Worm (Caenorhabditis elegans) whole organism, L1 larva: ENCODE measurements around the gene ipla-1.
A peak's percentile ranks its signal among the peaks of the same experiment; 100 is the strongest.

Source experiments
- blmp-1 ChIP-seq: fragments of 150-350 bp; optimal IDR thresholded peaks from 2 replicates; lab custom pipeline; 2014; ENCODE audit warnings: missing biosample characterization, missing genetic modification characterization
- ceh-63 ChIP-seq: fragments of 200-800 bp; sonication (Bioruptor generic); optimal IDR thresholded peaks from 2 replicates; lab custom pipeline; 2018; ENCODE audit warnings: mild to moderate bottlenecking, missing genetic modification characterization, missing compliant biosample characterization
- ceh-82 ChIP-seq, 3 experiments: fragments of 150-350 bp in 1 of 3; sonication (generic microtip) in 2 of 3; optimal IDR thresholded peaks; 2 replicates each; lab custom pipeline; 2014 to 2017; ENCODE audit warnings: missing biosample characterization in 3 of 3, missing genetic modification characterization in 3 of 3
- ceh-88 ChIP-seq: fragments of 200-800 bp; sonication (Bioruptor generic); IDR thresholded peaks from 2 replicates; pipeline ENCODE4 v1.3.6; 2022; ENCODE audit warnings: missing genetic modification characterization, missing compliant biosample characterization
- dsc-1 ChIP-seq: sonication (generic microtip); optimal IDR thresholded peaks from 2 replicates; lab custom pipeline; 2016; ENCODE audit warnings: mild to moderate bottlenecking, missing genetic modification characterization, missing compliant biosample characterization
- elt-2 ChIP-seq: sonication (generic microtip); optimal IDR thresholded peaks from 2 replicates; lab custom pipeline; 2016; ENCODE audit warnings: missing genetic modification characterization, mild to moderate bottlenecking, inconsistent platforms, missing compliant biosample characterization, missing genetic modification reagents
- elt-3 ChIP-seq, 6 experiments: fragments of 150-350 bp in 1 of 6; sonication (generic microtip); optimal IDR thresholded peaks; 2 replicates each; lab custom pipeline; 2017 to 2018; ENCODE audit warnings: missing biosample characterization in 6 of 6, missing genetic modification characterization in 6 of 6, inconsistent platforms in 1 of 6
- ets-5 ChIP-seq: fragments of 200-800 bp; sonication (Bioruptor generic); IDR thresholded peaks from 2 replicates; pipeline ENCODE4 v1.3.6; 2022; ENCODE audit warnings: missing genetic modification characterization, missing compliant biosample characterization
- fkh-4 ChIP-seq: sonication (generic microtip); optimal IDR thresholded peaks from 2 replicates; lab custom pipeline; 2016; ENCODE audit warnings: missing compliant biosample characterization, missing genetic modification characterization, borderline replicate concordance
- fos-1 ChIP-seq: fragments of 150-350 bp; optimal IDR thresholded peaks from 2 replicates; lab custom pipeline; 2014; ENCODE audit warnings: missing biosample characterization, missing genetic modification characterization
- hlh-17 ChIP-seq: fragments of 200-800 bp; sonication (Bioruptor generic); optimal IDR thresholded peaks from 2 replicates; lab custom pipeline; 2018; ENCODE audit warnings: missing genetic modification characterization, mild to moderate bottlenecking, missing compliant biosample characterization, moderate library complexity, borderline replicate concordance
- hlh-4 ChIP-seq: sonication (generic microtip); optimal IDR thresholded peaks from 2 replicates; lab custom pipeline; 2016; ENCODE audit warnings: mild to moderate bottlenecking, missing genetic modification characterization, missing compliant biosample characterization
- hpl-2 ChIP-seq: fragments of 150-350 bp; optimal IDR thresholded peaks from 2 replicates; lab custom pipeline; 2014; ENCODE audit warnings: missing biosample characterization, missing genetic modification reagents, missing genetic modification characterization
- lin-13 ChIP-seq: fragments of 150-350 bp; optimal IDR thresholded peaks from 2 replicates; lab custom pipeline; 2014; ENCODE audit warnings: missing biosample characterization, missing genetic modification reagents, missing genetic modification characterization
- lin-14 ChIP-seq: fragments of 200-800 bp; sonication (Bioruptor generic); optimal IDR thresholded peaks from 2 replicates; lab custom pipeline; 2018; ENCODE audit warnings: mild to moderate bottlenecking, missing genetic modification characterization, moderate library complexity, missing compliant biosample characterization
- lin-35 ChIP-seq, 2 experiments: fragments of 150-350 bp; optimal IDR thresholded peaks; 2 replicates each; lab custom pipeline; 2014; ENCODE audit warnings: missing biosample characterization in 2 of 2, missing genetic modification characterization in 2 of 2, missing genetic modification reagents in 2 of 2
- lin-39 ChIP-seq: fragments of 150-350 bp; optimal IDR thresholded peaks from 2 replicates; lab custom pipeline; 2014; ENCODE audit warnings: missing biosample characterization, missing genetic modification reagents, missing genetic modification characterization
- lir-3 ChIP-seq: sonication (generic microtip); optimal IDR thresholded peaks from 2 replicates; lab custom pipeline; 2016; ENCODE audit warnings: mild to moderate bottlenecking, missing genetic modification characterization, moderate library complexity, missing compliant biosample characterization; ENCODE audit not compliant: poor library complexity
- lsy-2 ChIP-seq, 2 experiments: fragments of 150-350 bp; optimal IDR thresholded peaks; 2 replicates each; lab custom pipeline; 2014; ENCODE audit warnings: missing biosample characterization in 2 of 2, missing genetic modification characterization in 2 of 2
- mep-1 ChIP-seq: fragments of 150-350 bp; optimal IDR thresholded peaks from 2 replicates; lab custom pipeline; 2014; ENCODE audit warnings: missing biosample characterization, missing genetic modification characterization
- nhr-12 ChIP-seq: sonication (generic microtip); optimal IDR thresholded peaks from 2 replicates; lab custom pipeline; 2017; ENCODE audit warnings: missing biosample characterization, missing genetic modification characterization
- nhr-20 ChIP-seq: sonication (generic microtip); optimal IDR thresholded peaks from 2 replicates; lab custom pipeline; 2016; ENCODE audit warnings: mild to moderate bottlenecking, missing genetic modification characterization, missing compliant biosample characterization
- nhr-237 ChIP-seq: fragments of 150-350 bp; optimal IDR thresholded peaks from 2 replicates; lab custom pipeline; 2014; ENCODE audit warnings: missing biosample characterization, missing genetic modification characterization
- nhr-76 ChIP-seq: sonication (generic microtip); optimal IDR thresholded peaks from 2 replicates; lab custom pipeline; 2017; ENCODE audit warnings: missing biosample characterization, missing genetic modification characterization
- nhr-77 ChIP-seq: fragments of 150-350 bp; optimal IDR thresholded peaks from 2 replicates; lab custom pipeline; 2014; ENCODE audit warnings: missing biosample characterization, missing genetic modification characterization
- nhr-85 ChIP-seq: sonication (generic microtip); peaks from one replicate; lab custom pipeline; 2016; ENCODE audit warnings: missing genetic modification characterization, inconsistent platforms, missing compliant biosample characterization
- nhr-90 ChIP-seq: sonication (generic microtip); optimal IDR thresholded peaks from 2 replicates; lab custom pipeline; 2016; ENCODE audit warnings: mild to moderate bottlenecking, missing genetic modification characterization, missing compliant biosample characterization; ENCODE audit not compliant: poor library complexity
- pqm-1 ChIP-seq: sonication (generic microtip); optimal IDR thresholded peaks from 3 replicates; lab custom pipeline; 2017; ENCODE audit warnings: missing biosample characterization, missing genetic modification characterization
- rnt-1 ChIP-seq: sonication (generic microtip); optimal IDR thresholded peaks from 2 replicates; lab custom pipeline; 2016; ENCODE audit warnings: mild to moderate bottlenecking, missing genetic modification characterization, moderate library complexity, missing compliant biosample characterization
- snpc-4 ChIP-seq: fragments of 150-350 bp; optimal IDR thresholded peaks from 2 replicates; lab custom pipeline; 2014; ENCODE audit warnings: missing biosample characterization, missing genetic modification characterization
- snu-23 ChIP-seq: sonication (generic microtip); optimal IDR thresholded peaks from 2 replicates; lab custom pipeline; 2016; ENCODE audit warnings: missing genetic modification characterization, missing compliant biosample characterization
- sptf-1 ChIP-seq: fragments of 150-350 bp; optimal IDR thresholded peaks from 2 replicates; lab custom pipeline; 2014; ENCODE audit warnings: missing biosample characterization, missing genetic modification characterization
- sup-37 ChIP-seq: fragments of 200-800 bp; sonication (Bioruptor generic); optimal IDR thresholded peaks from 2 replicates; lab custom pipeline; 2018; ENCODE audit warnings: mild to moderate bottlenecking, missing genetic modification characterization, missing compliant biosample characterization
- tbx-2 ChIP-seq: sonication (generic microtip); optimal IDR thresholded peaks from 2 replicates; lab custom pipeline; 2016; ENCODE audit warnings: missing genetic modification characterization, missing compliant biosample characterization
- tlp-1 ChIP-seq: fragments of 150-350 bp; optimal IDR thresholded peaks from 2 replicates; lab custom pipeline; 2014; ENCODE audit warnings: missing biosample characterization, missing genetic modification characterization
- unc-30 ChIP-seq: sonication (generic microtip); optimal IDR thresholded peaks from 2 replicates; lab custom pipeline; 2017; ENCODE audit warnings: missing biosample characterization, missing genetic modification characterization
- unc-62 ChIP-seq: fragments of 150-350 bp; optimal IDR thresholded peaks from 2 replicates; lab custom pipeline; 2014; ENCODE audit warnings: missing biosample characterization, missing genetic modification reagents, missing genetic modification characterization
- unc-98 ChIP-seq: fragments of 200-800 bp; sonication (Bioruptor generic); IDR thresholded peaks from 2 replicates; pipeline ENCODE4 v1.3.6; 2022; ENCODE audit warnings: missing genetic modification characterization, missing compliant biosample characterization
- vab-15 ChIP-seq: sonication (generic microtip); optimal IDR thresholded peaks from 2 replicates; lab custom pipeline; 2017; ENCODE audit warnings: missing genotype, mild to moderate bottlenecking, missing genetic modification characterization, missing compliant biosample characterization
- xbp-1 ChIP-seq: sonication (generic microtip); optimal IDR thresholded peaks from 2 replicates; lab custom pipeline; 2016; ENCODE audit warnings: missing genetic modification characterization, missing compliant biosample characterization
- zip-4 ChIP-seq: fragments of 200-800 bp; sonication (Bioruptor generic); optimal IDR thresholded peaks from 2 replicates; lab custom pipeline; 2018; ENCODE audit warnings: mild to moderate bottlenecking, missing genetic modification characterization, moderate library complexity, missing compliant biosample characterization
- ztf-11 ChIP-seq, 2 experiments: sonication (generic microtip); optimal IDR thresholded peaks; 2 replicates each; lab custom pipeline; 2016 to 2017; ENCODE audit warnings: missing genetic modification characterization in 2 of 2, missing biosample characterization in 1 of 2, missing compliant biosample characterization in 1 of 2
- ztf-4 ChIP-seq: fragments of 150-350 bp; optimal IDR thresholded peaks from 2 replicates; lab custom pipeline; 2014; ENCODE audit warnings: missing biosample characterization, missing genetic modification characterization

ipla-1 gene

DNA sequence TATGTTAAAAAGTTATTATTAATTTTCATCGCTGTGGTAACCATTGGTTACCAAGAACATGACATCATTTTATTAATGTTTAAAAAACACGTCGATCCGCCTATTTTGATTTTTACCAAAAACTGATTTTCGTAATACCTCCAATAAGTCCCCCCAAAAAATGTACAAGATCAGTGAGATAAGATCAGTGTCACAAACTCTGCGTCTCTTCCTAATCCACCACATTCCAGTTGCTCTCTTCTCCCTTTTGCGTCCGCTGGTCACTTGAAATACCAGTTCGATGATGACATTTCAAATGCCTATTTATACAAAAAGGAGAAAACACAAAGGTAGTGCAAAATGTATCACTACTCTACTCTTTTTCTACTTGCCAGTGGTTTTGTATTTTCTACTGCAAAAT, 41.1 kb downstream of the ipla-1 start, which contains the start of gene M03A1.8:
Gene M03A1.8 (plus strand): TSS at position 269 of the 400 bp plus-strand sequence.
- TF ChIP-seq nhr-85 (tag; lab: Kevin White, UChicago) (peak; percentile 83), snu-23 (GFP tag; lab: Kevin White, UChicago) (peak; percentile 4), unc-30 (no peak), hpl-2 (GFP tag; lab: Kevin White, UChicago) (no peak), fkh-4 (no peak), xbp-1 (no peak), nhr-237 (no peak), blmp-1 (tag; lab: Kevin White, UChicago) (peak; percentile 35), lin-14 (peak; percentile 26), mep-1 (tag; lab: Kevin White, UChicago) (no peak), unc-62 (GFP tag; lab: Kevin White, UChicago) (no peak), lir-3 (tag; lab: Kevin White, UChicago) (no peak), ceh-63 (GFP tag; lab: Kevin White, UChicago) (no peak), rnt-1 (tag; lab: Kevin White, UChicago) (peak; percentile 10), sptf-1 (tag; lab: Kevin White, UChicago) (no peak), snpc-4 (tag; lab: Kevin White, UChicago) (no peak), nhr-20 (tag; lab: Kevin White, UChicago) (peak; percentile 19), dsc-1 (no peak), ztf-11 (tag; optimal IDR thresholded peaks at IDR 0.05; lab: Kevin White, UChicago) (no peak)

DNA sequence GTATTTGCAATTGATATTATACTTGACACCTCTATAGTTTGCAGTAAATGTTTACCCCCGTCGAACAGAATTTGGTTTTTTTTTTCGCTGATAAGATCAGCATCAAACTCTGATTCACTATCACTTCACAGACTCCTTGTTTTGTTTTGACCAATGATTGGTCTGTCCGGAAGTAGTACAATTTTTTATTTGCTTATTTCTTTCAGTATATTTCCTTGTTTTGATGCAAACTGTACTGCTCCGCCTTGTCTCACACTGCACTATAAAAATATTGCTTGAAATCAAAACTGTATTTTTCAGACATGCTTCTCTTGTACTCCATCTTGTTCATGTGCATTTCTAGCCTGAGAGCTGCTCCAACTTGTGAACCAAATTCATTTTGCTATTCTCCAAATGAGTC, 43.7 kb downstream of the ipla-1 start, which contains the start of gene M03A1.3:
Gene M03A1.3 (plus strand): TSS at position 301 of the 400 bp plus-strand sequence.
- no peak for TF ChIP-seq ztf-4 (tag; lab: Kevin White, UChicago)
- no peak for TF ChIP-seq nhr-85 (tag; lab: Kevin White, UChicago)
- no peak for TF ChIP-seq hlh-4 (tag; lab: Kevin White, UChicago)
- no peak for TF ChIP-seq tbx-2 (tag; lab: Kevin White, UChicago)
- TF ChIP-seq fos-1: no peak

DNA sequence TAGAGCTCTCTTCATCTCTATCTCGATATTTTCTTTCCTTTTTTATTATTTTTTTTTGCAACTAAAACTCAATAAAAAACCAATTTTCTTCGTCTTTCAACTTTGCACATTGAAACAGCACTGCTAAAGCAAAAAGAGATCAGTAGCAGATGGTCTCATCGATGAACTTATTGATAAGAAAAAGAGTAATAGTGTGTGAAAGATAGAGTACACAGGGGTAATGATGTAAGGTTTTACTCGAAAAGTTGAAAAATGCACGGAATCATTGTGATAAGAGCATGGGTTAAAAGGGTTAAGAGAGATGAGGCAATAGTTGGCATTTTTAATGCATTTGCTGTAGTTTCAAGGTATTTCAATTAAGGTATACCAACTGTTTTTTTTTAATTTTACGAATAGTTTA, 49.1 kb downstream of the ipla-1 start:
- TF ChIP-seq pqm-1 (tag; lab: Kevin White, UChicago) (peak; percentile 30), elt-2 (tag; lab: Kevin White, UChicago) (peak; percentile 76), nhr-85 (tag; lab: Kevin White, UChicago) (no peak), sptf-1 (tag; lab: Kevin White, UChicago) (no peak), nhr-90 (tag; lab: Kevin White, UChicago) (peak; percentile 34)

DNA sequence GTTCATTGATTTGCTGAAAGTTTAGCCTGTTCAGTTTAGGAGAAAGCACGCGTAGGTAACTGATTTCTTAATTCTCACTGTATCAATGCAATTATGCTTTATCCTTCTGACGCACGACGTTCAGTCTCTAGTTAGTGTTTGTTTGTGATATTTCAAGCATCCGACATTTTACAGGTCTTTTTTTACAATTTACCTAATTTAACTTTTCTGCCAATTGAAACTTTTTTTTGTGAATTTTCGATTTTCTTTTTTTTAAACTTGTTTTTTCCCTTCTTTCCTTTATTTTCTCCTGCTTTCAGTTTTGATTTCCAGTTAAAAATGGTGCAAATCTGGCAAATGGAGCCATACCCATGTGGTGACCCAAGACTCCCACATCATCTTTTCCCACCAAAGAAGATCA, 50.4 kb downstream of the ipla-1 start, which contains the start of gene K07E1.1:
Gene K07E1.1 (plus strand): TSS at position 301 of the 400 bp plus-strand sequence.
- TF ChIP-seq fos-1: no peak
- no peak for TF ChIP-seq nhr-76 (tag; lab: Kevin White, UChicago)
- no peak for TF ChIP-seq lin-14
- TF ChIP-seq nhr-85 (tag; lab: Kevin White, UChicago): no peak
- no peak for TF ChIP-seq ztf-4 (tag; lab: Kevin White, UChicago)
- TF ChIP-seq lin-13 (GFP tag; lab: Kevin White, UChicago): no peak

DNA sequence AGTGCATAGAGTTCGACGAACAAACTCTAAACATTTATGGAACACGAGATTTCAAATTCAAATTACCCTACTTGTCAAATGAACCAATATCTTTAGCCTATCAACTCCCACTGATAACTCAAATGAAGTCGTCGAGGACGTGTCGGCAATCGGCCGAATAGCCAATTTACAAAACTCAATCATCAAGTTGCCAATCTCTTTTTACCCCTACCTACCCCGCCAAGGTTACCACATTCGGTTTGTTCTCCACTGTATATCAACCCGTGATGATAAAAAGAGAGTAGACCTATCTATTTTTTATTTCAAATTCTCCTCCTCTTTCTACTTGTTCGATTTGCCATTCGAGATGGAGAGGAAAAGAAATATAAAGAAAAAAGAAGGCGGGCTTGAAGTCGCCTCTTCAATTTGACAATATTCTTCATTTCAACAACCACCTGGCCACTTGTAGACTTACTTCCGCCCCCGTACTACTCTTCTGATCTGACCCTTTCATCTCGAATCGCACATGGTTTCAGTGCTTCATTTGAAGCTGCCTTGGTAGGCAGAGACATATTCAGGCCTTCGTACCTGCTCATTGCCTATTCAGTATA, 51.1 kb downstream of the ipla-1 start:
- no peak for TF ChIP-seq hlh-4 (tag; lab: Kevin White, UChicago)
- TF ChIP-seq ets-5 (GFP tag; lab: Robert Waterston, UW): no peak
- TF ChIP-seq sup-37 (GFP tag; lab: Kevin White, UChicago): no peak
- TF ChIP-seq zip-4 (GFP tag; lab: Kevin White, UChicago): no peak
- no peak for TF ChIP-seq lin-35 (GFP tag; optimal IDR thresholded peaks at IDR 0.05; lab: Kevin White, UChicago)
- peak; percentile 21 for TF ChIP-seq snu-23 (GFP tag; lab: Kevin White, UChicago)
- TF ChIP-seq hlh-17 (GFP tag; lab: Kevin White, UChicago): no peak
- TF ChIP-seq nhr-12: no peak
- no peak for TF ChIP-seq nhr-76 (tag; lab: Kevin White, UChicago)
- no peak for TF ChIP-seq fkh-4
- TF ChIP-seq lin-13 (GFP tag; lab: Kevin White, UChicago): no peak
- TF ChIP-seq lsy-2 (tag; optimal IDR thresholded peaks at IDR 0.05; lab: Kevin White, UChicago): peak in 1 of 2 experiments; percentile 20
- TF ChIP-seq ceh-82 (tag; optimal IDR thresholded peaks at IDR 0.05; lab: Kevin White, UChicago): no peak
- TF ChIP-seq pqm-1 (tag; lab: Kevin White, UChicago): no peak
- no peak for TF ChIP-seq tlp-1 (tag; lab: Kevin White, UChicago)
- no peak for TF ChIP-seq unc-98 (GFP tag; lab: Robert Waterston, UW)
- TF ChIP-seq ceh-88 (GFP tag; lab: Robert Waterston, UW): no peak
- TF ChIP-seq lin-39 (tag; lab: Kevin White, UChicago): no peak
- no peak for TF ChIP-seq vab-15 (tag; lab: Kevin White, UChicago)
- TF ChIP-seq nhr-85 (tag; lab: Kevin White, UChicago): peak; percentile 90
- TF ChIP-seq nhr-77 (tag; lab: Kevin White, UChicago): no peak
- peak in 4 of 6 experiments; percentile 4 to 58 (median 20) for TF ChIP-seq elt-3 (tag; optimal IDR thresholded peaks at IDR 0.05; lab: Kevin White, UChicago)
